Fruit fly (Drosophila melanogaster) Kc167 (cell line): ENCODE data around the gene Tctp.

Source experiments
- Sin3A ChIP-seq: fragments of >200 bp; optimal IDR thresholded peaks from 2 replicates; lab custom pipeline; 2018; ENCODE audit warnings: missing external identifiers
- ttk ChIP-seq: sonication (Bioruptor generic); optimal IDR thresholded peaks from 2 replicates; lab custom pipeline; 2017; ENCODE audit warnings: missing external identifiers

- TF ChIP-seq ttk (no peak), Sin3A (lab: Kevin White, UChicago) (no peak)
Observed at dm6 chr3R:11195792-11196191, 14.3 kb upstream of the Tctp start, which contains the start of gene CG18577.
